Fruit fly (Drosophila melanogaster): Measurements from ENCODE around the gene CG46025.

DNA sequence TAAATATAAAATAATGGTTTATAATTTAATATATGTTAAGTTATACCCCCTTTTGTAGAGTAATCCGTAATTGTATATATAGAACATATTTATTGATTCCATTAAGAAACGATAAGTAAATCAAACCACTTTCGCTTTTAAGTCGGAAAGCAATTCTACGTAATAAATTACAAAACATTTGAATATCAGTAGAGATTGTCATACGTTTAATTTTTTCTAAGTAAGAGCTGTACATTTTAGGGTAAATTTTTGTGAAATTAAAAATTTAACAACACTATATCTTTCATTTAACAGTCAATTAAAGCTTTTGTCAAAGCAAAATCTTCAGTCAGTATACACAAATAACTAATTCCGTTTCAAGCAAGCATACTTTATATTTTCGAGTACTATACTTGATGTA, at the start of gene CG46025:
- TF ChIP-seq cic (GFP tag; optimal IDR thresholded peaks at IDR 0.05) (no peak), cnc (optimal IDR thresholded peaks at IDR 0.05) (no peak)

Data from whole organism, adult.